Fruit fly (Drosophila melanogaster) whole organism: ENCODE measurements around the gene sim.

Experiments
- EcR ChIP-seq, 2 experiments: fragments of >200 bp; optimal IDR thresholded peaks; 2 replicates each; lab custom pipeline; 2017; ENCODE audit warnings: missing biosample characterization in 2 of 2, missing genetic modification characterization in 2 of 2, missing genetic modification reagents in 2 of 2
- psq ChIP-seq: fragments of >200 bp; optimal IDR thresholded peaks from 2 replicates; lab custom pipeline; 2017
- usp ChIP-seq: fragments of >200 bp; optimal IDR thresholded peaks from 2 replicates; lab custom pipeline; 2017; ENCODE audit warnings: missing biosample characterization, missing genetic modification characterization, mixed read lengths

dm6 chr3R:13011621-13011963, 46.0 kb upstream of the sim start, which contains the start of gene CtBP:
- TF ChIP-seq EcR (GFP tag; optimal IDR thresholded peaks at IDR 0.05; lab: Kevin White, UChicago) (no peak), usp (GFP tag; lab: Kevin White, UChicago) (no peak), psq (lab: Kevin White, UChicago) (no peak)
